Comparison of ENCODE assay signal across 2 fruit fly cellular contexts in genomic region chrX:5972030-5972429, dm6.
TF ChIP-seq lines count a peak whose summit lies in the region.

No protein-coding gene starts in this region.

TF ChIP-seq in whole organism, embryonic, 481 proteins besides CTCF, POLR2A, EP300 and RAD21 (continued from another document and continues in another):
- peak; percentile 44; the same call in 1 of the 2 replicates for TF ChIP-seq CG4730 (GFP tag; IDR thresholded peaks at IDR 0.05; lab: Robert Waterston, UW)
- TF ChIP-seq CG11398 (GFP tag; optimal IDR thresholded peaks at IDR 0.05; lab: Kevin White, UChicago): no peak
- TF ChIP-seq croc (GFP tag; conservative IDR thresholded peaks at IDR 0.05; lab: Robert Waterston, UW): peak; percentile 51; the same call in 2 of the 3 replicates
- peak; percentile 39 for TF ChIP-seq Blimp-1 (GFP tag; optimal IDR thresholded peaks at IDR 0.05; lab: Kevin White, UChicago)
- TF ChIP-seq grn (GFP tag; optimal IDR thresholded peaks at IDR 0.05; lab: Kevin White, UChicago): no peak
- TF ChIP-seq ap (GFP tag; IDR thresholded peaks at IDR 0.05; lab: Robert Waterston, UW): 0 out of 2 replicates have a peak, but pooled peaks have one; percentile 43
- peak; percentile 41; the same call in 1 of the 2 replicates for TF ChIP-seq CG6689 (GFP tag; IDR thresholded peaks at IDR 0.05; lab: Robert Waterston, UW)
- TF ChIP-seq nmo (GFP tag; optimal IDR thresholded peaks at IDR 0.05; lab: Kevin White, UChicago): peak; percentile 32
- TF ChIP-seq ssp (GFP tag; IDR thresholded peaks at IDR 0.05; lab: Robert Waterston, UW): no peak
- 0 out of 2 replicates have a peak, but pooled peaks have one; percentile 45 for TF ChIP-seq CG14667 (GFP tag; IDR thresholded peaks at IDR 0.05; lab: Robert Waterston, UW)
- no peak for TF ChIP-seq CHES-1-like (GFP tag; optimal IDR thresholded peaks at IDR 0.05; lab: Kevin White, UChicago)
- peak; percentile 25; the same call in 1 of the 2 replicates for TF ChIP-seq sob (GFP tag; IDR thresholded peaks at IDR 0.05; lab: Robert Waterston, UW)
- TF ChIP-seq CG8944 (GFP tag; optimal IDR thresholded peaks at IDR 0.05; lab: Kevin White, UChicago): peak; percentile 47
- peak; percentile 27 for TF ChIP-seq CG30403 (GFP tag; optimal IDR thresholded peaks at IDR 0.05; lab: Kevin White, UChicago)
- peak; percentile 27; the same call in 1 of the 2 replicates for TF ChIP-seq wor (GFP tag; IDR thresholded peaks at IDR 0.05; lab: Robert Waterston, UW)
- peak; percentile 60 for TF ChIP-seq ttk (GFP tag; IDR thresholded peaks at IDR 0.05; lab: Robert Waterston, UW)
- peak; percentile 55; the same call in 2 of the 4 replicates for TF ChIP-seq Gug (GFP tag; IDR thresholded peaks at IDR 0.05; lab: Robert Waterston, UW)
- TF ChIP-seq zen2 (GFP tag; IDR thresholded peaks at IDR 0.05; lab: Robert Waterston, UW; ENCODE audit: partially characterized antibody): no peak
- peak; percentile 21 for TF ChIP-seq CG6254 (GFP tag; optimal IDR thresholded peaks at IDR 0.05; lab: Kevin White, UChicago)
- TF ChIP-seq CG12659 (GFP tag; optimal IDR thresholded peaks at IDR 0.05; lab: Kevin White, UChicago): peak; percentile 14
- peak; percentile 55; the same call in 1 of the 2 replicates for TF ChIP-seq CG14441 (GFP tag; IDR thresholded peaks at IDR 0.05; lab: Robert Waterston, UW)
- peak; percentile 40 for TF ChIP-seq dmrt99B (tag; optimal IDR thresholded peaks at IDR 0.05; lab: Kevin White, UChicago)
- TF ChIP-seq E2f2 (GFP tag; IDR thresholded peaks at IDR 0.05; lab: Robert Waterston, UW): peak; percentile 26; the same call in 1 of the 2 replicates
- TF ChIP-seq tin (GFP tag; optimal IDR thresholded peaks at IDR 0.05; lab: Kevin White, UChicago): peak; percentile 24
- TF ChIP-seq CG1603 (tag; optimal IDR thresholded peaks at IDR 0.05; lab: Kevin White, UChicago): peak; percentile 67
- peak; percentile 46; the same call in 1 of the 3 replicates for TF ChIP-seq ase (GFP tag; IDR thresholded peaks at IDR 0.05; lab: Robert Waterston, UW)
- TF ChIP-seq Pdp1 (GFP tag; optimal IDR thresholded peaks at IDR 0.05; lab: Kevin White, UChicago): peak; percentile 12 to 26
- peak; percentile 27 for TF ChIP-seq gsb-n (tag; optimal IDR thresholded peaks at IDR 0.05; lab: Kevin White, UChicago)
- peak; percentile 19 for TF ChIP-seq CG7839 (tag; optimal IDR thresholded peaks at IDR 0.05; lab: Kevin White, UChicago)
- TF ChIP-seq jing (GFP tag; optimal IDR thresholded peaks at IDR 0.05; lab: Kevin White, UChicago): peak; percentile 48
- 0 out of 2 replicates have a peak, but pooled peaks have one; percentile 14 for TF ChIP-seq esg (GFP tag; conservative IDR thresholded peaks at IDR 0.05; lab: Robert Waterston, UW)
- TF ChIP-seq gcm2 (GFP tag; optimal IDR thresholded peaks at IDR 0.05; lab: Kevin White, UChicago): no peak
- TF ChIP-seq so (GFP tag; IDR thresholded peaks at IDR 0.05; lab: Robert Waterston, UW): peak; percentile 47; the same call in 1 of the 3 replicates
- TF ChIP-seq Ptx1 (GFP tag; IDR thresholded peaks at IDR 0.05; lab: Robert Waterston, UW): peak; percentile 48
- 0 out of 3 replicates have a peak, but pooled peaks have one; percentile 49 for TF ChIP-seq otp (GFP tag; IDR thresholded peaks at IDR 0.05; lab: Robert Waterston, UW)
- TF ChIP-seq CG10979 (tag; optimal IDR thresholded peaks at IDR 0.05; lab: Kevin White, UChicago): peak; percentile 46
- 0 out of 3 replicates have a peak, but pooled peaks have one; percentile 28 for TF ChIP-seq CG2889 (GFP tag; IDR thresholded peaks at IDR 0.05; lab: Robert Waterston, UW)
- peak; percentile 9 for TF ChIP-seq CG9609 (GFP tag; optimal IDR thresholded peaks at IDR 0.05; lab: Kevin White, UChicago)
- TF ChIP-seq bab2 (GFP tag; optimal IDR thresholded peaks at IDR 0.05; lab: Kevin White, UChicago): peak; percentile 7
- no peak for TF ChIP-seq CG6791 (GFP tag; IDR thresholded peaks at IDR 0.05; lab: Robert Waterston, UW; ENCODE audit: partially characterized antibody)
- TF ChIP-seq zen (tag; optimal IDR thresholded peaks at IDR 0.05; lab: Kevin White, UChicago): no peak
- no peak for TF ChIP-seq CG6683 (GFP tag; optimal IDR thresholded peaks at IDR 0.05; lab: Kevin White, UChicago)
- peak in 1 of 2 experiments; percentile 35 for TF ChIP-seq Hr51 (GFP tag; optimal IDR thresholded peaks at IDR 0.05; lab: Kevin White, UChicago)
- TF ChIP-seq CG17359 (tag; optimal IDR thresholded peaks at IDR 0.05; lab: Kevin White, UChicago): peak; percentile 41
- TF ChIP-seq CG16863 (GFP tag; optimal IDR thresholded peaks at IDR 0.05; lab: Kevin White, UChicago): peak; percentile 49
- peak; percentile 17 for TF ChIP-seq Ssrp (tag; optimal IDR thresholded peaks at IDR 0.05; lab: Kevin White, UChicago)
- TF ChIP-seq nerfin-1 (tag; optimal IDR thresholded peaks at IDR 0.05; lab: Kevin White, UChicago): peak; percentile 18
- TF ChIP-seq Chrac-16 (GFP tag; optimal IDR thresholded peaks at IDR 0.05; lab: Kevin White, UChicago): peak; percentile 14
- TF ChIP-seq CG2712 (tag; optimal IDR thresholded peaks at IDR 0.05; lab: Kevin White, UChicago): peak; percentile 49
- TF ChIP-seq Med (GFP tag; lab: Kevin White, UChicago): peak; percentile 83
- TF ChIP-seq CG12155 (GFP tag; optimal IDR thresholded peaks at IDR 0.05; lab: Kevin White, UChicago): peak; percentile 1
- TF ChIP-seq HLH4C (GFP tag; IDR thresholded peaks at IDR 0.05; lab: Robert Waterston, UW; ENCODE audit: partially characterized antibody): no peak
- TF ChIP-seq odd (GFP tag; optimal IDR thresholded peaks at IDR 0.05; lab: Kevin White, UChicago): no peak
- 0 out of 2 replicates have a peak, but pooled peaks have one; percentile 19 for TF ChIP-seq Atf6 (GFP tag; IDR thresholded peaks at IDR 0.05; lab: Robert Waterston, UW)
- peak; percentile 87 for TF ChIP-seq Drgx (GFP tag; IDR thresholded peaks at IDR 0.05; lab: Robert Waterston, UW)
- peak; percentile 28 for TF ChIP-seq Antp (GFP tag; optimal IDR thresholded peaks at IDR 0.05; lab: Kevin White, UChicago)
- no peak for TF ChIP-seq cato (GFP tag; optimal IDR thresholded peaks at IDR 0.05; lab: Kevin White, UChicago; ENCODE audit: borderline replicate concordance)
- no peak for TF ChIP-seq CG17186 (GFP tag; optimal IDR thresholded peaks at IDR 0.05; lab: Kevin White, UChicago)
- peak; percentile 48 for TF ChIP-seq dmrt11E (tag; optimal IDR thresholded peaks at IDR 0.05; lab: Kevin White, UChicago)
- TF ChIP-seq CG6654 (GFP tag; optimal IDR thresholded peaks at IDR 0.05; lab: Kevin White, UChicago): no peak
- no peak for TF ChIP-seq lbe (GFP tag; optimal IDR thresholded peaks at IDR 0.05; lab: Kevin White, UChicago)

TF ChIP-seq in whole organism, prepupa, 60 proteins besides CTCF, POLR2A, EP300 and RAD21 (continued from another document):
- TF ChIP-seq lz (GFP tag; optimal IDR thresholded peaks at IDR 0.05; lab: Kevin White, UChicago) (peak; percentile 59), Eip78C (GFP tag; lab: Kevin White, UChicago) (peak; percentile 86), CG10669 (GFP tag; optimal IDR thresholded peaks at IDR 0.05; lab: Kevin White, UChicago) (peak; percentile 66), Smox (GFP tag; optimal IDR thresholded peaks at IDR 0.05; lab: Kevin White, UChicago) (peak; percentile 49), Hr4 (GFP tag; optimal IDR thresholded peaks at IDR 0.05; lab: Kevin White, UChicago) (peak; percentile 90), spab (GFP tag; optimal IDR thresholded peaks at IDR 0.05; lab: Kevin White, UChicago) (peak; percentile 50), dsx (GFP tag; optimal IDR thresholded peaks at IDR 0.05; lab: Kevin White, UChicago; ENCODE audit: poor library complexity, severe bottlenecking) (peak; percentile 51), Eip93F (GFP tag; optimal IDR thresholded peaks at IDR 0.05; lab: Kevin White, UChicago) (no peak), eg (GFP tag; IDR thresholded peaks at IDR 0.05; lab: Robert Waterston, UW) (peak; percentile 93), CG4318 (GFP tag; optimal IDR thresholded peaks at IDR 0.05; lab: Kevin White, UChicago) (peak; percentile 78), fd59A (GFP tag; optimal IDR thresholded peaks at IDR 0.05; lab: Kevin White, UChicago) (peak; percentile 64), CG6854 (GFP tag; optimal IDR thresholded peaks at IDR 0.05; lab: Kevin White, UChicago) (no peak), CG10631 (GFP tag; optimal IDR thresholded peaks at IDR 0.05; lab: Kevin White, UChicago) (peak; percentile 76), fkh (GFP tag; optimal IDR thresholded peaks at IDR 0.05; lab: Kevin White, UChicago) (no peak), CG3919 (GFP tag; optimal IDR thresholded peaks at IDR 0.05; lab: Kevin White, UChicago) (peak; percentile 75), CG6792 (GFP tag; optimal IDR thresholded peaks at IDR 0.05; lab: Kevin White, UChicago) (peak; percentile 56), Sox102F (GFP tag; optimal IDR thresholded peaks at IDR 0.05; lab: Kevin White, UChicago) (peak; percentile 41), Sox15 (GFP tag; optimal IDR thresholded peaks at IDR 0.05; lab: Kevin White, UChicago) (peak; percentile 35), CG1621 (tag; optimal IDR thresholded peaks at IDR 0.05; lab: Kevin White, UChicago) (peak; percentile 71), OdsH (GFP tag; optimal IDR thresholded peaks at IDR 0.05; lab: Kevin White, UChicago) (peak; percentile 76), CG8632 (GFP tag; optimal IDR thresholded peaks at IDR 0.05; lab: Kevin White, UChicago) (peak; percentile 36), fd85E (GFP tag; optimal IDR thresholded peaks at IDR 0.05; lab: Kevin White, UChicago) (no peak), CG31627 (GFP tag; optimal IDR thresholded peaks at IDR 0.05; lab: Kevin White, UChicago) (peak; percentile 67), vri (GFP tag; optimal IDR thresholded peaks at IDR 0.05; lab: Kevin White, UChicago) (no peak), Met (GFP tag; optimal IDR thresholded peaks at IDR 0.05; lab: Kevin White, UChicago) (peak; percentile 36), CG34406 (GFP tag; optimal IDR thresholded peaks at IDR 0.05; lab: Kevin White, UChicago) (peak; percentile 11), cyc (GFP tag; optimal IDR thresholded peaks at IDR 0.05; lab: Kevin White, UChicago) (peak; percentile 63), topi (GFP tag; optimal IDR thresholded peaks at IDR 0.05; lab: Kevin White, UChicago) (peak; percentile 55), esn (GFP tag; optimal IDR thresholded peaks at IDR 0.05; lab: Kevin White, UChicago) (peak; percentile 59), Sox14 (GFP tag; optimal IDR thresholded peaks at IDR 0.05; lab: Kevin White, UChicago) (peak; percentile 72), acj6 (GFP tag; optimal IDR thresholded peaks at IDR 0.05; lab: Kevin White, UChicago) (peak; percentile 66), Ets21C (GFP tag; optimal IDR thresholded peaks at IDR 0.05; lab: Kevin White, UChicago) (peak; percentile 37), svp (GFP tag; lab: Kevin White, UChicago) (peak; percentile 51), CG8119 (GFP tag; IDR thresholded peaks at IDR 0.05; lab: Robert Waterston, UW) (peak; percentile 85), CG16779 (tag; optimal IDR thresholded peaks at IDR 0.05; lab: Kevin White, UChicago) (peak; percentile 36), CG11902 (GFP tag; optimal IDR thresholded peaks at IDR 0.05; lab: Kevin White, UChicago) (no peak), achi (GFP tag; optimal IDR thresholded peaks at IDR 0.05; lab: Kevin White, UChicago) (peak; percentile 77)
